Worm (Caenorhabditis elegans) whole organism, L1 larva: Measurements from ENCODE around the gene scl-1.

Experiments used
- Y116A8C.19 ChIP-seq: sonication (generic microtip); optimal IDR thresholded peaks from 2 replicates; lab custom pipeline; 2016; ENCODE audit warnings: missing compliant biosample characterization, missing genetic modification characterization, borderline replicate concordance
- aly-2 ChIP-seq: fragments of 150-350 bp; optimal IDR thresholded peaks from 2 replicates; lab custom pipeline; 2014; ENCODE audit warnings: missing biosample characterization, missing genetic modification characterization
- blmp-1 ChIP-seq: fragments of 150-350 bp; optimal IDR thresholded peaks from 2 replicates; lab custom pipeline; 2014; ENCODE audit warnings: missing biosample characterization, missing genetic modification characterization
- ceh-63 ChIP-seq: fragments of 200-800 bp; sonication (Bioruptor generic); optimal IDR thresholded peaks from 2 replicates; lab custom pipeline; 2018; ENCODE audit warnings: mild to moderate bottlenecking, missing genetic modification characterization, missing compliant biosample characterization
- ceh-8 ChIP-seq: fragments of 200-800 bp; sonication (Bioruptor generic); optimal IDR thresholded peaks from 2 replicates; lab custom pipeline; 2018; ENCODE audit warnings: mild to moderate bottlenecking, missing genetic modification characterization, moderate library complexity, missing compliant biosample characterization
- ceh-82 ChIP-seq, 3 experiments: fragments of 150-350 bp in 1 of 3; sonication (generic microtip) in 2 of 3; optimal IDR thresholded peaks; 2 replicates each; lab custom pipeline; 2014 to 2017; ENCODE audit warnings: missing biosample characterization in 3 of 3, missing genetic modification characterization in 3 of 3
- ceh-88 ChIP-seq: fragments of 200-800 bp; sonication (Bioruptor generic); IDR thresholded peaks from 2 replicates; pipeline ENCODE4 v1.3.6; 2022; ENCODE audit warnings: missing genetic modification characterization, missing compliant biosample characterization
- ceh-90 ChIP-seq: sonication (generic microtip); optimal IDR thresholded peaks from 2 replicates; lab custom pipeline; 2016; ENCODE audit warnings: missing genetic modification characterization, missing compliant biosample characterization
- ces-1 ChIP-seq: fragments of 150-350 bp; optimal IDR thresholded peaks from 2 replicates; lab custom pipeline; 2014; ENCODE audit warnings: missing biosample characterization, missing genetic modification reagents, missing genetic modification characterization
- dsc-1 ChIP-seq: sonication (generic microtip); optimal IDR thresholded peaks from 2 replicates; lab custom pipeline; 2016; ENCODE audit warnings: mild to moderate bottlenecking, missing genetic modification characterization, missing compliant biosample characterization
- efl-1 ChIP-seq, 4 experiments: fragments of 150-350 bp; optimal IDR thresholded peaks in 3 of 4; peaks in 1 of 4; 1 replicate in 1 of 4; 2 replicates in 3 of 4; lab custom pipeline; 2014; ENCODE audit warnings: missing biosample characterization in 2 of 4, missing genetic modification characterization in 2 of 4, missing genetic modification reagents in 2 of 4
- efl-3 ChIP-seq: fragments of 200-800 bp; sonication (Bioruptor generic); optimal IDR thresholded peaks from 2 replicates; lab custom pipeline; 2018; ENCODE audit warnings: mild to moderate bottlenecking, missing genetic modification characterization, missing compliant biosample characterization
- egl-13 ChIP-seq: sonication (generic microtip); optimal IDR thresholded peaks from 2 replicates; lab custom pipeline; 2016; ENCODE audit warnings: missing genotype, missing genetic modification reagents, missing genetic modification characterization, missing compliant biosample characterization
- egl-27 ChIP-seq, 2 experiments: fragments of 150-350 bp in 1 of 2; sonication (generic microtip); optimal IDR thresholded peaks; 3 replicates each; lab custom pipeline; 2017 to 2018; ENCODE audit warnings: missing biosample characterization in 2 of 2, missing genetic modification characterization in 2 of 2, missing genetic modification reagents in 2 of 2
- fkh-10 ChIP-seq: sonication (generic microtip); optimal IDR thresholded peaks from 2 replicates; lab custom pipeline; 2017; ENCODE audit warnings: missing biosample characterization, missing genetic modification reagents, missing genetic modification characterization
- fkh-8 ChIP-seq: sonication (generic microtip); optimal IDR thresholded peaks from 2 replicates; lab custom pipeline; 2016; ENCODE audit warnings: mild to moderate bottlenecking, missing genetic modification characterization, missing compliant biosample characterization
- hlh-17 ChIP-seq: fragments of 200-800 bp; sonication (Bioruptor generic); optimal IDR thresholded peaks from 2 replicates; lab custom pipeline; 2018; ENCODE audit warnings: missing genetic modification characterization, mild to moderate bottlenecking, missing compliant biosample characterization, moderate library complexity, borderline replicate concordance
- hpl-2 ChIP-seq: fragments of 150-350 bp; optimal IDR thresholded peaks from 2 replicates; lab custom pipeline; 2014; ENCODE audit warnings: missing biosample characterization, missing genetic modification reagents, missing genetic modification characterization
- isw-1 ChIP-seq: fragments of 200-800 bp; sonication (Bioruptor generic); IDR thresholded peaks from 2 replicates; pipeline ENCODE4 v1.3.6; 2022; ENCODE audit warnings: missing genetic modification characterization, missing compliant biosample characterization
- jun-1 ChIP-seq: fragments of 150-350 bp; optimal IDR thresholded peaks from 2 replicates; lab custom pipeline; 2014; ENCODE audit warnings: missing biosample characterization, missing genetic modification reagents, missing genetic modification characterization
- lin-13 ChIP-seq: fragments of 150-350 bp; optimal IDR thresholded peaks from 2 replicates; lab custom pipeline; 2014; ENCODE audit warnings: missing biosample characterization, missing genetic modification reagents, missing genetic modification characterization
- lin-14 ChIP-seq: fragments of 200-800 bp; sonication (Bioruptor generic); optimal IDR thresholded peaks from 2 replicates; lab custom pipeline; 2018; ENCODE audit warnings: mild to moderate bottlenecking, missing genetic modification characterization, moderate library complexity, missing compliant biosample characterization
- mab-9 ChIP-seq: fragments of 200-800 bp; sonication (Bioruptor generic); IDR thresholded peaks from 2 replicates; pipeline ENCODE4 v1.3.6; 2022; ENCODE audit warnings: missing genetic modification reagents, missing genetic modification characterization, missing compliant biosample characterization
- mep-1 ChIP-seq: fragments of 150-350 bp; optimal IDR thresholded peaks from 2 replicates; lab custom pipeline; 2014; ENCODE audit warnings: missing biosample characterization, missing genetic modification characterization
- nhr-11 ChIP-seq: fragments of 150-350 bp; optimal IDR thresholded peaks from 2 replicates; lab custom pipeline; 2014; ENCODE audit warnings: missing biosample characterization, missing genetic modification characterization
- nhr-19 ChIP-seq: fragments of 200-800 bp; sonication (Bioruptor generic); conservative IDR thresholded peaks from 2 replicates; pipeline ENCODE4 v1.3.6; 2022; ENCODE audit warnings: missing genetic modification characterization, missing compliant biosample characterization
- nhr-237 ChIP-seq: fragments of 150-350 bp; optimal IDR thresholded peaks from 2 replicates; lab custom pipeline; 2014; ENCODE audit warnings: missing biosample characterization, missing genetic modification characterization
- nhr-47 ChIP-seq: sonication (generic microtip); optimal IDR thresholded peaks from 2 replicates; lab custom pipeline; 2016; ENCODE audit warnings: mild to moderate bottlenecking, missing genetic modification characterization, moderate library complexity, missing compliant biosample characterization
- nhr-71 ChIP-seq: sonication (generic microtip); optimal IDR thresholded peaks from 2 replicates; lab custom pipeline; 2016; ENCODE audit warnings: mild to moderate bottlenecking, missing genetic modification characterization, moderate library complexity, missing compliant biosample characterization
- nhr-76 ChIP-seq: sonication (generic microtip); optimal IDR thresholded peaks from 2 replicates; lab custom pipeline; 2017; ENCODE audit warnings: missing biosample characterization, missing genetic modification characterization
- nhr-84 ChIP-seq: sonication (generic microtip); optimal IDR thresholded peaks from 2 replicates; lab custom pipeline; 2017; ENCODE audit warnings: missing biosample characterization, missing genetic modification characterization
- nhr-85 ChIP-seq: sonication (generic microtip); peaks from one replicate; lab custom pipeline; 2016; ENCODE audit warnings: missing genetic modification characterization, inconsistent platforms, missing compliant biosample characterization
- nhr-90 ChIP-seq: sonication (generic microtip); optimal IDR thresholded peaks from 2 replicates; lab custom pipeline; 2016; ENCODE audit warnings: mild to moderate bottlenecking, missing genetic modification characterization, missing compliant biosample characterization; ENCODE audit not compliant: poor library complexity
- pax-3 ChIP-seq: fragments of 200-800 bp; sonication (Bioruptor generic); optimal IDR thresholded peaks from 2 replicates; lab custom pipeline; 2018; ENCODE audit warnings: mild to moderate bottlenecking, missing genetic modification characterization, moderate library complexity, missing compliant biosample characterization
- rnt-1 ChIP-seq: sonication (generic microtip); optimal IDR thresholded peaks from 2 replicates; lab custom pipeline; 2016; ENCODE audit warnings: mild to moderate bottlenecking, missing genetic modification characterization, moderate library complexity, missing compliant biosample characterization
- skn-1 ChIP-seq: fragments of 150-350 bp; optimal IDR thresholded peaks from 2 replicates; lab custom pipeline; 2014; ENCODE audit warnings: missing biosample characterization, missing genetic modification characterization
- sox-4 ChIP-seq: sonication (generic microtip); optimal IDR thresholded peaks from 2 replicates; lab custom pipeline; 2016; ENCODE audit warnings: missing genetic modification characterization, missing compliant biosample characterization
- tbx-2 ChIP-seq: sonication (generic microtip); optimal IDR thresholded peaks from 2 replicates; lab custom pipeline; 2016; ENCODE audit warnings: missing genetic modification characterization, missing compliant biosample characterization
- tlp-1 ChIP-seq: fragments of 150-350 bp; optimal IDR thresholded peaks from 2 replicates; lab custom pipeline; 2014; ENCODE audit warnings: missing biosample characterization, missing genetic modification characterization
- unc-62 ChIP-seq: fragments of 150-350 bp; optimal IDR thresholded peaks from 2 replicates; lab custom pipeline; 2014; ENCODE audit warnings: missing biosample characterization, missing genetic modification reagents, missing genetic modification characterization
- zip-4 ChIP-seq: fragments of 200-800 bp; sonication (Bioruptor generic); optimal IDR thresholded peaks from 2 replicates; lab custom pipeline; 2018; ENCODE audit warnings: mild to moderate bottlenecking, missing genetic modification characterization, moderate library complexity, missing compliant biosample characterization
- ztf-11 ChIP-seq, 2 experiments: sonication (generic microtip); optimal IDR thresholded peaks; 2 replicates each; lab custom pipeline; 2016 to 2017; ENCODE audit warnings: missing genetic modification characterization in 2 of 2, missing biosample characterization in 1 of 2, missing compliant biosample characterization in 1 of 2

scl-1 gene

ce11 chrIV:13015801-13016404 is 40.2 kb upstream of the scl-1 start (continued):
- TF ChIP-seq pax-3 (tag; lab: Kevin White, UChicago) (peak; percentile 28), fkh-10 (GFP tag; lab: Kevin White, UChicago) (peak; percentile 11), nhr-71 (peak; percentile 37), ceh-82 (tag; optimal IDR thresholded peaks at IDR 0.05; lab: Kevin White, UChicago) (peak in 1 of 3 experiments; percentile 11), ceh-88 (GFP tag; lab: Robert Waterston, UW) (no peak)

- TF ChIP-seq nhr-76 (tag; lab: Kevin White, UChicago) (no peak), nhr-11 (tag; lab: Kevin White, UChicago) (no peak), nhr-84 (tag; lab: Kevin White, UChicago) (no peak), ztf-11 (tag; optimal IDR thresholded peaks at IDR 0.05; lab: Kevin White, UChicago) (no peak), fkh-10 (GFP tag; lab: Kevin White, UChicago) (peak; percentile 83), nhr-71 (no peak), mep-1 (tag; lab: Kevin White, UChicago) (no peak), ces-1 (GFP tag; lab: Kevin White, UChicago) (peak; percentile 5), zip-4 (GFP tag; lab: Kevin White, UChicago) (no peak), sox-4 (tag; lab: Kevin White, UChicago) (no peak), nhr-85 (no peak), lin-13 (GFP tag; lab: Kevin White, UChicago) (no peak), skn-1 (tag; lab: Kevin White, UChicago) (no peak), tlp-1 (no peak), hlh-17 (GFP tag; lab: Kevin White, UChicago) (no peak), Y116A8C.19 (no peak), egl-27 (tag; optimal IDR thresholded peaks at IDR 0.05; lab: Kevin White, UChicago) (no peak), hpl-2 (GFP tag; lab: Kevin White, UChicago) (no peak), nhr-19 (GFP tag; lab: Robert Waterston, UW) (no peak), nhr-237 (tag; lab: Kevin White, UChicago) (no peak), tbx-2 (tag; lab: Kevin White, UChicago) (no peak), efl-1 (optimal IDR thresholded peaks at IDR 0.05; lab: Kevin White, UChicago) (no peak), efl-1 (GFP tag; optimal IDR thresholded peaks at IDR 0.05 in 1 of 2; lab: Kevin White, UChicago) (peak in 1 of 2 experiments; percentile 85), efl-3 (GFP tag; lab: Kevin White, UChicago) (no peak), ceh-90 (no peak), lin-14 (GFP tag; lab: Kevin White, UChicago) (peak; percentile 74), rnt-1 (tag; lab: Kevin White, UChicago) (no peak), isw-1 (GFP tag; lab: Robert Waterston, UW) (no peak), ceh-63 (GFP tag; lab: Kevin White, UChicago) (no peak), ceh-8 (GFP tag; lab: Kevin White, UChicago) (no peak), jun-1 (no peak), blmp-1 (no peak), ceh-88 (GFP tag; lab: Robert Waterston, UW) (no peak), aly-2 (tag; lab: Kevin White, UChicago) (no peak), dsc-1 (tag; lab: Kevin White, UChicago) (no peak), mab-9 (no peak)
These were observed 39.3 kb upstream of the scl-1 start for ce11 chrIV:13016820-13017219.

ce11 chrIV:13021006-13021405 is 35.1 kb upstream of the scl-1 start:
- TF ChIP-seq egl-13 (peak; percentile 29), dsc-1 (tag; lab: Kevin White, UChicago) (peak; percentile 74), fkh-8 (tag; lab: Kevin White, UChicago) (peak; percentile 75), nhr-71 (peak; percentile 6), nhr-19 (GFP tag; lab: Robert Waterston, UW) (no peak), nhr-47 (tag; lab: Kevin White, UChicago) (peak; percentile 40), unc-62 (GFP tag; lab: Kevin White, UChicago) (no peak), nhr-90 (no peak), pax-3 (tag; lab: Kevin White, UChicago) (peak; percentile 25)
